Worm (Caenorhabditis elegans): ENCODE data around the gene mlcd-1.

DNA sequence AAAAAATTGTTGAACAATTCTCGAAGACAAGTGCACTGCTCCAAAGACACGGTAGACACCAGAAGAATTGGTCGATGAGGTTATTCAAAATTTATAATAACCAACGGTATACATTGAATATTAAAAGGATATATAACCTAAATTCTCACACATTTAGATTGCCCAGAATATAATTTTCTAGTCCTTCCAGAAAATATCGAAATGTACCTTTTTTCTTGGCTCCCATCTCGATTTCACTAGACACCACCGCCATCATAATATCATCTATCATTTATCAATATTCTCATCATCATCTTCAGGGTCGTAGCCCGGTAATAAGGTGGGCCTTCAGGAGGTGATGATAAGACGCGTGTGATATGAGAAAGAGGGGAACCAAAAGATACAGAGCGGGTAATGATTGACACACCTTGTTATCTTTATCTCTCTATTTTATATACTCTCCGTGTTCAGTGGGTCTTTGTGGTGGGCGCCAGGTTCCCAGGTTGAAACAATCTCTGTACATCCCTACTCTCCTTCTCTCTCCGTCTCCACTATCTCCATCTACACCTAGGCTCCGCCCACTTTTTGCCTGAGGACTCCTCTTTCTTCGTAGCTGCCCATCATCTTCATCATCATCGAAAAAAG, 32.3 kb upstream of the mlcd-1 start, which contains the start of gene mab-21:
- TF ChIP-seq mab-5 (tag; optimal IDR thresholded peaks at IDR 0.05) (no peak), nhr-28 (tag; optimal IDR thresholded peaks at IDR 0.05) (no peak), sem-2 (GFP tag; optimal IDR thresholded peaks at IDR 0.05) (no peak), unc-39 (tag; optimal IDR thresholded peaks at IDR 0.05) (no peak), elt-3 (tag; optimal IDR thresholded peaks at IDR 0.05) (peak; percentile 47), sptf-1 (tag; optimal IDR thresholded peaks at IDR 0.05) (no peak), lsy-2 (tag; optimal IDR thresholded peaks at IDR 0.05) (no peak), blmp-1 (tag; optimal IDR thresholded peaks at IDR 0.05) (no peak), mls-2 (tag; optimal IDR thresholded peaks at IDR 0.05) (no peak), bed-3 (GFP tag; optimal IDR thresholded peaks at IDR 0.05) (no peak), flh-1 (GFP tag; optimal IDR thresholded peaks at IDR 0.05) (no peak)
